Fruit fly (Drosophila melanogaster) whole organism, embryonic: ENCODE data around the gene Vajk2.

ENCODE experiments used
- Atf-2 ChIP-seq: fragments of 200-800 bp; sonication (Bioruptor generic); optimal IDR thresholded peaks from 2 replicates; lab custom pipeline; 2016; ENCODE audit warnings: missing biosample characterization, missing genetic modification characterization
- CG10431 ChIP-seq: fragments of 200-800 bp; sonication (Bioruptor generic); optimal IDR thresholded peaks from 3 replicates; lab custom pipeline; 2018; ENCODE audit warnings: missing biosample characterization, mild to moderate bottlenecking, missing genetic modification characterization
- CG10462 ChIP-seq: fragments of 200-800 bp; sonication (Bioruptor generic); optimal IDR thresholded peaks from 2 replicates; lab custom pipeline; 2016; ENCODE audit warnings: missing biosample characterization, missing genetic modification characterization
- CG10654 ChIP-seq: fragments of 200-800 bp; sonication (Bioruptor generic); optimal IDR thresholded peaks from 2 replicates; lab custom pipeline; 2016; ENCODE audit warnings: missing biosample characterization, missing genetic modification characterization
- CG11398 ChIP-seq: fragments of 200-800 bp; sonication (Bioruptor generic); optimal IDR thresholded peaks from 2 replicates; lab custom pipeline; 2016; ENCODE audit warnings: missing biosample characterization, missing genetic modification characterization
- CG11560 ChIP-seq: fragments of 200-800 bp; sonication (Bioruptor generic); IDR thresholded peaks from 3 replicates; pipeline ENCODE4 v1.3.6; 2022; ENCODE audit warnings: missing biosample characterization, missing genetic modification characterization
- CG16863 ChIP-seq: fragments of 200-800 bp; sonication (Bioruptor generic); optimal IDR thresholded peaks from 3 replicates; lab custom pipeline; 2016; ENCODE audit warnings: missing biosample characterization, missing genetic modification characterization
- CG17328 ChIP-seq: fragments of 200-800 bp; sonication (Bioruptor generic); IDR thresholded peaks from 2 replicates; pipeline ENCODE4 v1.3.6; 2022; ENCODE audit warnings: missing biosample characterization, missing genetic modification characterization
- CG17361 ChIP-seq: fragments of 200-800 bp; sonication (Bioruptor generic); IDR thresholded peaks from 3 replicates; pipeline ENCODE4 v1.3.6; 2022; ENCODE audit warnings: missing biosample characterization, missing genetic modification characterization
- CG17568 ChIP-seq: fragments of 200-800 bp; sonication (Bioruptor generic); optimal IDR thresholded peaks from 2 replicates; lab custom pipeline; 2018; ENCODE audit warnings: missing biosample characterization, mild to moderate bottlenecking, missing genetic modification characterization, moderate library complexity
- CG17912 ChIP-seq: fragments of 200-800 bp; sonication (Bioruptor generic); optimal IDR thresholded peaks from 2 replicates; lab custom pipeline; 2018; ENCODE audit warnings: missing biosample characterization, mild to moderate bottlenecking, missing genetic modification characterization
- CG30431 ChIP-seq: fragments of 200-800 bp; sonication (Bioruptor generic); optimal IDR thresholded peaks from 2 replicates; lab custom pipeline; 2017; ENCODE audit warnings: missing biosample characterization, missing genetic modification characterization
- CG31224 ChIP-seq: fragments of 200-800 bp; sonication (Bioruptor generic); IDR thresholded peaks from 2 replicates; pipeline ENCODE4 v1.3.6; 2022; ENCODE audit warnings: missing biosample characterization, missing genetic modification characterization
- CG32767 ChIP-seq: fragments of 200-800 bp; sonication (Bioruptor generic); IDR thresholded peaks from 2 replicates; pipeline ENCODE4 v1.3.6; 2022; ENCODE audit warnings: missing biosample characterization, missing genetic modification characterization
- CG3847 ChIP-seq: fragments of 200-800 bp; sonication (Bioruptor generic); IDR thresholded peaks from 2 replicates; pipeline ENCODE4 v1.3.6; 2022; ENCODE audit warnings: missing biosample characterization, missing genetic modification characterization
- CG42726 ChIP-seq: fragments of 200-800 bp; sonication (Bioruptor generic); IDR thresholded peaks from 2 replicates; pipeline ENCODE4 v1.3.6; 2022; ENCODE audit warnings: missing biosample characterization, missing genetic modification characterization; ENCODE audit not compliant: partially characterized antibody
- CG4282 ChIP-seq: fragments of 200-800 bp; sonication (Bioruptor generic); optimal IDR thresholded peaks from 2 replicates; lab custom pipeline; 2016; ENCODE audit warnings: missing biosample characterization, missing genetic modification characterization
- CG6272 ChIP-seq: fragments of 200-800 bp; sonication (Bioruptor generic); IDR thresholded peaks from 2 replicates; pipeline ENCODE4 v1.3.6; 2022; ENCODE audit warnings: missing biosample characterization, missing genetic modification characterization
- CG6765 ChIP-seq: fragments of 200-800 bp; sonication (Bioruptor generic); optimal IDR thresholded peaks from 3 replicates; lab custom pipeline; 2017; ENCODE audit warnings: missing biosample characterization, mild to moderate bottlenecking, missing genetic modification characterization
- CG8089 ChIP-seq: fragments of 200-800 bp; sonication (Bioruptor generic); optimal IDR thresholded peaks from 3 replicates; lab custom pipeline; 2016; ENCODE audit warnings: missing biosample characterization, missing genetic modification characterization
- CG8281 ChIP-seq: fragments of 200-800 bp; sonication (Bioruptor generic); optimal IDR thresholded peaks from 2 replicates; lab custom pipeline; 2018; ENCODE audit warnings: missing biosample characterization, mild to moderate bottlenecking, missing genetic modification characterization, moderate library complexity
- CG8388 ChIP-seq: fragments of 200-800 bp; sonication (Bioruptor generic); optimal IDR thresholded peaks from 2 replicates; lab custom pipeline; 2019; ENCODE audit warnings: missing biosample characterization, mild to moderate bottlenecking, missing genetic modification characterization, moderate library complexity
- Dip2 ChIP-seq: fragments of 200-800 bp; sonication (Bioruptor generic); IDR thresholded peaks from 2 replicates; pipeline ENCODE4 v1.3.6; 2022; ENCODE audit warnings: missing biosample characterization, missing genetic modification characterization
- GATAe ChIP-seq: fragments of 200-800 bp; sonication (Bioruptor generic); conservative IDR thresholded peaks from 2 replicates; pipeline ENCODE4 v1.3.6; 2022; ENCODE audit warnings: missing biosample characterization, missing genetic modification characterization
- Gsc ChIP-seq: fragments of 200-800 bp; sonication (Bioruptor generic); IDR thresholded peaks from 2 replicates; pipeline ENCODE4 v1.3.6; 2022; ENCODE audit warnings: missing biosample characterization, missing genetic modification characterization
- H2.0 ChIP-seq: fragments of 200-800 bp; sonication (Bioruptor generic); IDR thresholded peaks from 2 replicates; pipeline ENCODE4 v1.3.6; 2022; ENCODE audit warnings: missing biosample characterization, missing genetic modification characterization
- Mes4 ChIP-seq: fragments of 200-800 bp; sonication (Bioruptor generic); optimal IDR thresholded peaks from 2 replicates; lab custom pipeline; 2016; ENCODE audit warnings: missing biosample characterization, missing genetic modification characterization
- NC2β ChIP-seq: fragments of 200-800 bp; sonication (Bioruptor generic); optimal IDR thresholded peaks from 2 replicates; lab custom pipeline; 2016; ENCODE audit warnings: missing biosample characterization, missing genetic modification characterization
- Optix ChIP-seq: fragments of 200-800 bp; sonication (Bioruptor generic); IDR thresholded peaks from 3 replicates; pipeline ENCODE4 v1.3.6; 2022; ENCODE audit warnings: missing biosample characterization, missing genetic modification characterization
- Poxn ChIP-seq: fragments of 200-800 bp; sonication (Bioruptor generic); IDR thresholded peaks from 2 replicates; pipeline ENCODE4 v1.3.6; 2022; ENCODE audit warnings: missing biosample characterization, missing genetic modification characterization
- Rx ChIP-seq: fragments of 200-800 bp; sonication (Bioruptor generic); IDR thresholded peaks from 2 replicates; pipeline ENCODE4 v1.3.6; 2022; ENCODE audit warnings: missing biosample characterization, missing genetic modification characterization
- Scr ChIP-seq: fragments of 200-800 bp; sonication (Bioruptor generic); IDR thresholded peaks from 2 replicates; pipeline ENCODE4 v1.3.6; 2022; ENCODE audit warnings: missing biosample characterization, missing genetic modification characterization; ENCODE audit not compliant: partially characterized antibody
- Six4 ChIP-seq: fragments of 200-800 bp; sonication (Bioruptor generic); optimal IDR thresholded peaks from 2 replicates; lab custom pipeline; 2016; ENCODE audit warnings: missing biosample characterization, missing genetic modification characterization
- Sry-β ChIP-seq: fragments of 200-800 bp; sonication (Bioruptor generic); optimal IDR thresholded peaks from 2 replicates; lab custom pipeline; 2018; ENCODE audit warnings: missing biosample characterization, mild to moderate bottlenecking, missing genetic modification characterization, moderate library complexity
- Xbp1 ChIP-seq: fragments of 200-800 bp; sonication (Bioruptor generic); optimal IDR thresholded peaks from 3 replicates; lab custom pipeline; 2016; ENCODE audit warnings: missing biosample characterization, mild to moderate bottlenecking, missing genetic modification characterization
- ap ChIP-seq: fragments of 200-800 bp; sonication (Bioruptor generic); IDR thresholded peaks from 2 replicates; pipeline ENCODE4 v1.3.6; 2022; ENCODE audit warnings: missing biosample characterization, missing genetic modification characterization
- bab2 ChIP-seq: fragments of 200-800 bp; sonication (Bioruptor generic); optimal IDR thresholded peaks from 2 replicates; lab custom pipeline; 2016; ENCODE audit warnings: missing biosample characterization, missing genetic modification characterization
- btn ChIP-seq: fragments of 200-800 bp; sonication (Bioruptor generic); optimal IDR thresholded peaks from 2 replicates; lab custom pipeline; 2016; ENCODE audit warnings: missing biosample characterization, missing genetic modification characterization
- cad ChIP-seq: fragments of >200 bp; optimal IDR thresholded peaks from 2 replicates; lab custom pipeline; 2017; ENCODE audit warnings: missing biosample characterization, missing genetic modification characterization
- dmrt99B ChIP-seq: fragments of 200-800 bp; sonication (Bioruptor generic); optimal IDR thresholded peaks from 2 replicates; lab custom pipeline; 2018; ENCODE audit warnings: missing biosample characterization, mild to moderate bottlenecking, missing genetic modification characterization, moderate library complexity
- ems ChIP-seq: fragments of 200-800 bp; sonication (Bioruptor generic); optimal IDR thresholded peaks from 3 replicates; lab custom pipeline; 2016; ENCODE audit warnings: missing biosample characterization, missing genetic modification characterization
- esg ChIP-seq: fragments of 200-800 bp; sonication (Bioruptor generic); conservative IDR thresholded peaks from 2 replicates; pipeline ENCODE4 v1.3.6; 2022; ENCODE audit warnings: missing biosample characterization, missing genetic modification characterization
- grau ChIP-seq: fragments of 200-800 bp; optimal IDR thresholded peaks from 3 replicates; lab custom pipeline; 2019; ENCODE audit warnings: missing biosample characterization, mild to moderate bottlenecking, missing genetic modification characterization, moderate library complexity
- lov ChIP-seq, 2 experiments: fragments of 200-800 bp in 1 of 2; fragments of >200 bp in 1 of 2; sonication (Bioruptor generic) in 1 of 2; IDR thresholded peaks in 1 of 2; optimal IDR thresholded peaks in 1 of 2; 2 replicates in 1 of 2; 3 replicates in 1 of 2; pipeline versions ENCODE4 v1.3.6 to Lab custom; 2017 to 2022; ENCODE audit warnings: missing biosample characterization in 1 of 2, missing genetic modification characterization in 1 of 2
- nmo ChIP-seq: fragments of 200-800 bp; sonication (Bioruptor generic); optimal IDR thresholded peaks from 2 replicates; lab custom pipeline; 2018; ENCODE audit warnings: missing biosample characterization, mild to moderate bottlenecking, missing genetic modification characterization, moderate library complexity
- sd ChIP-seq: fragments of 200-800 bp; sonication (Bioruptor generic); optimal IDR thresholded peaks from 3 replicates; lab custom pipeline; 2018; ENCODE audit warnings: missing biosample characterization, mild to moderate bottlenecking, missing genetic modification characterization, moderate library complexity
- sens-2 ChIP-seq: fragments of 200-800 bp; sonication (Bioruptor generic); IDR thresholded peaks from 2 replicates; pipeline ENCODE4 v1.3.6; 2022; ENCODE audit warnings: missing biosample characterization, missing genetic modification characterization
- tap ChIP-seq: fragments of 200-800 bp; optimal IDR thresholded peaks from 3 replicates; lab custom pipeline; 2019; ENCODE audit warnings: missing biosample characterization, mild to moderate bottlenecking, missing genetic modification characterization, moderate library complexity
- tup ChIP-seq: fragments of 200-800 bp; sonication (Bioruptor generic); optimal IDR thresholded peaks from 2 replicates; lab custom pipeline; 2016; ENCODE audit warnings: missing biosample characterization, mild to moderate bottlenecking, missing genetic modification characterization, moderate library complexity
- tx ChIP-seq: fragments of 200-800 bp; sonication (Bioruptor generic); optimal IDR thresholded peaks from 2 replicates; lab custom pipeline; 2016; ENCODE audit warnings: missing biosample characterization, missing genetic modification characterization
- vvl ChIP-seq: fragments of 200-800 bp; sonication (Bioruptor generic); IDR thresholded peaks from 2 replicates; pipeline ENCODE4 v1.3.6; 2022; ENCODE audit warnings: missing biosample characterization, missing genetic modification characterization

Vajk2 gene

dm6 chr2L:13904331-13904911 lies 30.1 kb downstream of the Vajk2 start, which contains the start of gene Smg5 (continued):
- peak; percentile 89 for TF ChIP-seq CG11398 (GFP tag; lab: Kevin White, UChicago)
- peak; percentile 85 for TF ChIP-seq sens-2
- TF ChIP-seq Xbp1 (GFP tag; lab: Kevin White, UChicago): peak; percentile 98
- TF ChIP-seq tx: peak; percentile 95
- TF ChIP-seq CG10654 (GFP tag; lab: Kevin White, UChicago): peak; percentile 91
- peak; percentile 95 for TF ChIP-seq NC2β (GFP tag; lab: Kevin White, UChicago)
- peak; percentile 73 for TF ChIP-seq Poxn (GFP tag; lab: Robert Waterston, UW)
- TF ChIP-seq Optix: peak; percentile 99
- peak; percentile 97 for TF ChIP-seq H2.0 (GFP tag; lab: Robert Waterston, UW)
- peak; percentile 95 for TF ChIP-seq vvl (GFP tag; lab: Robert Waterston, UW)
- TF ChIP-seq Six4 (GFP tag; lab: Kevin White, UChicago): peak; percentile 85
- TF ChIP-seq lov (optimal IDR thresholded peaks at IDR 0.05; lab: Kevin White, UChicago): no peak
- peak; percentile 96 for TF ChIP-seq lov (GFP tag; IDR thresholded peaks at IDR 0.05; lab: Robert Waterston, UW)
- TF ChIP-seq CG3847 (GFP tag; lab: Robert Waterston, UW): peak; percentile 99
- TF ChIP-seq Dip2: peak; percentile 68
- peak; percentile 95 for TF ChIP-seq bab2
- peak; percentile 89 for TF ChIP-seq CG17912 (GFP tag; lab: Kevin White, UChicago)
- peak; percentile 33 for TF ChIP-seq CG8281
- peak; percentile 80 for TF ChIP-seq CG11560 (tag; lab: Robert Waterston, UW)
- peak; percentile 80 for TF ChIP-seq Scr (GFP tag; lab: Robert Waterston, UW)
- peak; percentile 74 for TF ChIP-seq sd (tag; lab: Kevin White, UChicago)
- TF ChIP-seq CG10431 (GFP tag; lab: Kevin White, UChicago): peak; percentile 24
- peak; percentile 47 for TF ChIP-seq tup
- peak; percentile 75 for TF ChIP-seq CG8388 (GFP tag; lab: Kevin White, UChicago)
- TF ChIP-seq ems (GFP tag; lab: Kevin White, UChicago): peak; percentile 92
- TF ChIP-seq tap (tag; lab: Kevin White, UChicago): no peak
- TF ChIP-seq Atf-2 (GFP tag; lab: Kevin White, UChicago): peak; percentile 95
- TF ChIP-seq dmrt99B (tag; lab: Kevin White, UChicago): no peak
- TF ChIP-seq CG10462 (GFP tag; lab: Kevin White, UChicago): peak; percentile 41
- peak; percentile 92 for TF ChIP-seq CG42726 (GFP tag; lab: Robert Waterston, UW)
- peak; percentile 89 for TF ChIP-seq CG30431
- TF ChIP-seq Sry-β (GFP tag; lab: Kevin White, UChicago): peak; percentile 36
- TF ChIP-seq CG17328 (GFP tag; lab: Robert Waterston, UW): peak; percentile 95
- peak; percentile 99 for TF ChIP-seq CG4282
- TF ChIP-seq GATAe (GFP tag; lab: Robert Waterston, UW): peak; percentile 86
- TF ChIP-seq CG16863 (GFP tag; lab: Kevin White, UChicago): peak; percentile 96
- peak; percentile 92 for TF ChIP-seq CG32767 (GFP tag; lab: Robert Waterston, UW)
- peak; percentile 97 for TF ChIP-seq esg (GFP tag; lab: Robert Waterston, UW)
- peak; percentile 85 for TF ChIP-seq CG17361 (GFP tag; lab: Robert Waterston, UW)
- peak; percentile 89 for TF ChIP-seq Gsc (GFP tag; lab: Robert Waterston, UW)
- peak; percentile 92 for TF ChIP-seq Mes4 (GFP tag; lab: Kevin White, UChicago)
- TF ChIP-seq Rx (GFP tag; lab: Robert Waterston, UW): peak; percentile 92
- no peak for TF ChIP-seq cad (GFP tag; lab: Kevin White, UChicago)
- TF ChIP-seq btn (GFP tag; lab: Kevin White, UChicago): peak; percentile 82
- peak; percentile 89 for TF ChIP-seq ap (GFP tag; lab: Robert Waterston, UW)
- peak; percentile 62 for TF ChIP-seq CG6765 (GFP tag; lab: Kevin White, UChicago)
- TF ChIP-seq CG8089: peak; percentile 96
- TF ChIP-seq CG17568 (GFP tag; lab: Kevin White, UChicago): no peak
- peak; percentile 83 for TF ChIP-seq grau (tag; lab: Kevin White, UChicago)
- peak; percentile 88 for TF ChIP-seq CG31224 (GFP tag; lab: Robert Waterston, UW)
- peak; percentile 96 for TF ChIP-seq nmo
- TF ChIP-seq CG6272 (GFP tag; lab: Robert Waterston, UW): peak; percentile 95
